Worm (Caenorhabditis elegans) whole organism, mixed stage, embryonic: ENCODE measurements around the gene R09F10.5.

Experiments
- ceh-39 ChIP-seq: fragments of 150-350 bp; optimal IDR thresholded peaks from 2 replicates; lab custom pipeline; 2014; ENCODE audit warnings: missing biosample characterization, missing genetic modification characterization
- nhr-28 ChIP-seq: fragments of 150-350 bp; optimal IDR thresholded peaks from 2 replicates; lab custom pipeline; 2014; ENCODE audit warnings: missing biosample characterization, missing genetic modification characterization
- nhr-76 ChIP-seq: sonication (generic microtip); optimal IDR thresholded peaks from 2 replicates; lab custom pipeline; 2017; ENCODE audit warnings: missing biosample characterization, missing genetic modification characterization
- sptf-1 ChIP-seq: sonication (generic microtip); optimal IDR thresholded peaks from 2 replicates; lab custom pipeline; 2017; ENCODE audit warnings: mild to moderate bottlenecking, missing genetic modification characterization, moderate library complexity, missing compliant biosample characterization
- unc-62 ChIP-seq: fragments of 150-350 bp; optimal IDR thresholded peaks from 2 replicates; lab custom pipeline; 2014; ENCODE audit warnings: missing biosample characterization, missing genetic modification reagents, missing genetic modification characterization

DNA sequence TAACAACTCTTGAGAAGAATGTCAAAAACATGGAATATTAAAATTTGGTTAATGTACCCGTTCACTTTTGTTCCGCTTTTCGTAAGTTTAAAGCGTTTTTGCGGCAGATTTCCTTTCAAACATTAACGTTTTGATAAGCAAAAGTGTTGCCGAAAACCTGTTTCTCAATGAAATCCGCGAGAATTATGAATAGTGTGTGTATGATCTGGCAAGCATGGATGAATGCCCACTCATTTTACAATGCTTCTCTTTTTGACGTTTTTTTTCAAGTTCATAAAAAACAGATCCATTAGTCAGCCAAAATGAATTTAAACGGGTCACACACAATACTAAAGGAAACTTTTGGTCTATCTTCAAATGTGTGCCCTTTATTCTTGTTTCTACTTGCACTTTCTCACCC is 23.5 kb downstream of the R09F10.5 start:
- TF ChIP-seq sptf-1 (tag; lab: Kevin White, UChicago) (no peak), nhr-28 (no peak), unc-62 (GFP tag; lab: Kevin White, UChicago) (no peak), ceh-39 (tag; lab: Kevin White, UChicago) (no peak), nhr-76 (tag; lab: Kevin White, UChicago) (no peak)
